Worm (Caenorhabditis elegans) whole organism, L4 larva: Measurements from ENCODE around the gene apl-1.

Experiments
- F26F4.8 ChIP-seq: fragments of 200-800 bp; sonication (Bioruptor generic); conservative IDR thresholded peaks from 2 replicates; pipeline ENCODE4 v1.3.6; 2022; ENCODE audit warnings: missing genetic modification characterization, missing compliant biosample characterization
- F37D6.2 ChIP-seq: sonication (generic microtip); optimal IDR thresholded peaks from 2 replicates; lab custom pipeline; 2016; ENCODE audit warnings: mild to moderate bottlenecking, missing genetic modification characterization, missing compliant biosample characterization
- F44E2.7 ChIP-seq: fragments of 200-800 bp; sonication (Bioruptor generic); IDR thresholded peaks from 2 replicates; pipeline ENCODE4 v2.1.2; 2022; ENCODE audit warnings: missing genetic modification characterization, missing compliant biosample characterization
- Y105C5A.15 ChIP-seq: fragments of 200-800 bp; sonication (Bioruptor generic); IDR thresholded peaks from 2 replicates; pipeline ENCODE4 v1.3.6; 2022; ENCODE audit warnings: missing genetic modification characterization, missing compliant biosample characterization
- Y5F2A.4 ChIP-seq: fragments of 200-800 bp; sonication (Bioruptor generic); optimal IDR thresholded peaks from 2 replicates; lab custom pipeline; 2018; ENCODE audit warnings: mild to moderate bottlenecking, missing genetic modification characterization, missing compliant biosample characterization
- ZK546.5 ChIP-seq, 2 experiments: sonication (generic microtip); optimal IDR thresholded peaks; 2 replicates each; lab custom pipeline; 2017; ENCODE audit warnings: missing biosample characterization in 2 of 2, missing genetic modification characterization in 2 of 2
- aha-1 ChIP-seq: fragments of 150-350 bp; peaks from one replicate; lab custom pipeline; 2014; ENCODE audit warnings: missing biosample characterization, missing genetic modification characterization
- aly-2 ChIP-seq: sonication (generic microtip); optimal IDR thresholded peaks from 2 replicates; lab custom pipeline; 2018; ENCODE audit warnings: missing biosample characterization, missing genetic modification characterization
- ama-1 ChIP-seq: fragments of 150-350 bp; optimal IDR thresholded peaks from 2 replicates; lab custom pipeline; 2014; ENCODE audit warnings: inconsistent platforms, mixed read lengths
- attf-4 ChIP-seq: sonication (generic microtip); optimal IDR thresholded peaks from 3 replicates; lab custom pipeline; 2017; ENCODE audit warnings: missing biosample characterization, missing genetic modification characterization
- ceh-62 ChIP-seq: sonication (generic microtip); optimal IDR thresholded peaks from 2 replicates; lab custom pipeline; 2017; ENCODE audit warnings: missing biosample characterization, missing genetic modification characterization
- daf-12 ChIP-seq: fragments of 150-350 bp; optimal IDR thresholded peaks from 2 replicates; lab custom pipeline; 2014; ENCODE audit warnings: missing biosample characterization, missing genetic modification reagents, missing genetic modification characterization
- daf-19 ChIP-seq: fragments of 200-800 bp; sonication (Bioruptor generic); conservative IDR thresholded peaks from 2 replicates; pipeline ENCODE4 v1.3.6; 2022; ENCODE audit warnings: missing genetic modification characterization, missing compliant biosample characterization
- dmd-8 ChIP-seq: fragments of 200-800 bp; sonication (Bioruptor generic); IDR thresholded peaks from 2 replicates; pipeline ENCODE4 v1.3.6; 2022; ENCODE audit warnings: missing genetic modification characterization, missing compliant biosample characterization
- dpl-1 ChIP-seq: fragments of 150-350 bp; optimal IDR thresholded peaks from 2 replicates; lab custom pipeline; 2014; ENCODE audit warnings: missing biosample characterization, missing genetic modification reagents, missing genetic modification characterization
- duxl-1 ChIP-seq: sonication (generic microtip); optimal IDR thresholded peaks from 2 replicates; lab custom pipeline; 2016; ENCODE audit warnings: mild to moderate bottlenecking, missing genetic modification characterization, moderate library complexity, missing compliant biosample characterization; ENCODE audit not compliant: poor library complexity
- egl-43 ChIP-seq: fragments of 200-800 bp; sonication (Bioruptor generic); IDR thresholded peaks from 2 replicates; pipeline ENCODE4 v1.3.6; 2022; ENCODE audit warnings: missing genetic modification reagents, missing genetic modification characterization, missing compliant biosample characterization
- hif-1 ChIP-seq, 2 experiments: sonication (generic microtip); optimal IDR thresholded peaks; 2 replicates each; lab custom pipeline; 2016 to 2017; ENCODE audit warnings: missing compliant biosample characterization in 2 of 2, missing genetic modification characterization in 2 of 2, missing genetic modification reagents in 2 of 2, missing genotype in 2 of 2, mild to moderate bottlenecking in 1 of 2
- hlh-11 ChIP-seq: fragments of 200-800 bp; sonication (Bioruptor generic); optimal IDR thresholded peaks from 2 replicates; lab custom pipeline; 2018; ENCODE audit warnings: mild to moderate bottlenecking, missing genetic modification characterization, missing compliant biosample characterization
- hlh-30 ChIP-seq: sonication (generic microtip); optimal IDR thresholded peaks from 2 replicates; lab custom pipeline; 2017; ENCODE audit warnings: antibody characterized with exemption, mild to moderate bottlenecking, missing genetic modification characterization, missing compliant biosample characterization; ENCODE audit not compliant: insufficient read depth
- hmg-1.1 ChIP-seq: fragments of 200-800 bp; sonication (Bioruptor generic); IDR thresholded peaks from 2 replicates; pipeline ENCODE4 v1.3.6; 2022; ENCODE audit warnings: missing genetic modification reagents, missing genetic modification characterization, missing compliant biosample characterization
- lim-7 ChIP-seq: fragments of 200-800 bp; sonication (Bioruptor generic); IDR thresholded peaks from 2 replicates; pipeline ENCODE4 v1.3.6; 2022; ENCODE audit warnings: missing genetic modification characterization, missing compliant biosample characterization
- lin-13 ChIP-seq: fragments of 150-350 bp; optimal IDR thresholded peaks from 2 replicates; lab custom pipeline; 2014; ENCODE audit warnings: missing biosample characterization, missing genetic modification reagents, missing genetic modification characterization
- lin-15B ChIP-seq: fragments of 150-350 bp; sonication (generic microtip); optimal IDR thresholded peaks from 3 replicates; lab custom pipeline; 2014; ENCODE audit warnings: missing biosample characterization, missing genetic modification characterization
- lin-29 ChIP-seq: fragments of 200-800 bp; sonication (Bioruptor generic); IDR thresholded peaks from 2 replicates; pipeline ENCODE4 v1.3.6; 2022; ENCODE audit warnings: missing genetic modification reagents, missing genetic modification characterization, missing compliant biosample characterization
- madf-5 ChIP-seq, 2 experiments: fragments of 200-800 bp; sonication (Bioruptor generic); IDR thresholded peaks; 2 replicates each; pipeline ENCODE4 v1.3.6; 2022; ENCODE audit warnings: missing compliant biosample characterization in 2 of 2, missing genetic modification characterization in 2 of 2
- mdl-1 ChIP-seq, 2 experiments: fragments of 150-350 bp in 1 of 2; sonication (generic microtip) in 1 of 2; optimal IDR thresholded peaks; 2 replicates each; lab custom pipeline; 2014 to 2017; ENCODE audit warnings: missing biosample characterization in 2 of 2, missing genetic modification characterization in 2 of 2
- mep-1 ChIP-seq: fragments of 150-350 bp; sonication (generic microtip); optimal IDR thresholded peaks from 3 replicates; lab custom pipeline; 2014; ENCODE audit warnings: missing biosample characterization, missing genetic modification characterization
- mxl-3 ChIP-seq: fragments of 200-800 bp; sonication (Bioruptor generic); optimal IDR thresholded peaks from 2 replicates; lab custom pipeline; 2018; ENCODE audit warnings: mild to moderate bottlenecking, missing genetic modification characterization, missing compliant biosample characterization
- nhr-10 ChIP-seq: fragments of 150-350 bp; optimal IDR thresholded peaks from 2 replicates; lab custom pipeline; 2014; ENCODE audit warnings: missing biosample characterization, missing genetic modification characterization
- nhr-28 ChIP-seq: fragments of 150-350 bp; optimal IDR thresholded peaks from 2 replicates; lab custom pipeline; 2014; ENCODE audit warnings: missing biosample characterization, missing genetic modification characterization
- nhr-42 ChIP-seq: fragments of 200-800 bp; sonication (Bioruptor generic); IDR thresholded peaks from 2 replicates; pipeline ENCODE4 v1.3.6; 2022; ENCODE audit warnings: missing genetic modification characterization, missing compliant biosample characterization
- nhr-6 ChIP-seq: fragments of 150-350 bp; optimal IDR thresholded peaks from 2 replicates; lab custom pipeline; 2014; ENCODE audit warnings: missing biosample characterization, missing genetic modification characterization
- nhr-76 ChIP-seq: fragments of 150-350 bp; optimal IDR thresholded peaks from 2 replicates; lab custom pipeline; 2014; ENCODE audit warnings: missing biosample characterization, missing genetic modification characterization
- sdz-12 ChIP-seq: fragments of 200-800 bp; sonication (Bioruptor generic); optimal IDR thresholded peaks from 2 replicates; lab custom pipeline; 2018; ENCODE audit warnings: mild to moderate bottlenecking, missing genetic modification characterization, missing compliant biosample characterization
- snpc-1.2 ChIP-seq: fragments of 200-800 bp; sonication (Bioruptor generic); IDR thresholded peaks from 2 replicates; pipeline ENCODE4 v1.3.6; 2022; ENCODE audit warnings: missing genetic modification reagents, missing genetic modification characterization, missing compliant biosample characterization
- snpc-4 ChIP-seq: fragments of 150-350 bp; optimal IDR thresholded peaks from 2 replicates; lab custom pipeline; 2014; ENCODE audit warnings: missing biosample characterization, missing genetic modification characterization
- spr-1 ChIP-seq: sonication (generic microtip); optimal IDR thresholded peaks from 2 replicates; lab custom pipeline; 2016; ENCODE audit warnings: mild to moderate bottlenecking, missing genetic modification characterization, missing compliant biosample characterization
- unc-62 ChIP-seq, 3 experiments: fragments of 150-350 bp in 1 of 3; sonication (generic microtip); optimal IDR thresholded peaks in 2 of 3; peaks in 1 of 3; 1 replicate in 1 of 3; 2 replicates in 2 of 3; lab custom pipeline; 2014 to 2017; ENCODE audit warnings: missing biosample characterization in 3 of 3, missing genetic modification characterization in 3 of 3, missing genetic modification reagents in 3 of 3, missing genotype in 1 of 3
- vab-7 ChIP-seq: fragments of 200-800 bp; sonication (Bioruptor generic); IDR thresholded peaks from 2 replicates; pipeline ENCODE4 v1.3.6; 2022; ENCODE audit warnings: missing genetic modification reagents, missing genetic modification characterization, missing compliant biosample characterization
- zfp-2 ChIP-seq: sonication (generic microtip); optimal IDR thresholded peaks from 2 replicates; lab custom pipeline; 2016; ENCODE audit warnings: mild to moderate bottlenecking, missing genetic modification characterization, missing compliant biosample characterization

Gene apl-1

DNA sequence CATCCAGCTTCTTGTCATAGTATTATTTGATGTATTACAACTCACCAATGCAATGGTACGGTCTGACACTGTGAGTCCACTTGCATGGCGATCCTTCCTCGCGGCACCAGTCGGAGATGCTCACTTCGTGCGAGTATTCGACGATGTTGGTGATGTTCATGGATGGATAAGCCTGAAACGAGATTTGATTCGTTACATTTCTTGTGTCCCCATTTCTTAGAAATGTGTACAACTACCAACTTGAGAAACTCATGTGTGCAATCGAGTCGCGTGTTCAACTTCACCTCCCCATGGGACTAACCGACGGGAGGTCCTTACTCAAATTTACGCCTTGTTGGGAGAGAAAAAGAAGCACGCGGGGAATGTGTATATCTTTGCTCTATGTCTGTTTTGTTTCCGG, 1.2 kb downstream of the apl-1 start:
- TF ChIP-seq madf-5 (GFP tag; IDR thresholded peaks at IDR 0.05; lab: Robert Waterston, UW) (no peak), hif-1 (tag; optimal IDR thresholded peaks at IDR 0.05; lab: Kevin White, UChicago) (no peak), zfp-2 (tag; lab: Kevin White, UChicago) (no peak), Y105C5A.15 (no peak), ama-1 (lab: Kevin White, UChicago) (no peak), hlh-30 (tag; lab: Kevin White, UChicago) (peak; percentile 44), lin-29 (no peak), nhr-10 (no peak), daf-12 (tag; lab: Kevin White, UChicago) (no peak), daf-19 (no peak), F26F4.8 (no peak), aha-1 (tag; lab: Kevin White, UChicago) (no peak), hmg-1.1 (GFP tag; lab: Robert Waterston, UW) (0 out of 2 replicates have a peak, but pooled peaks have one; percentile 16), lin-15B (tag; lab: Kevin White, UChicago) (no peak), egl-43 (GFP tag; lab: Robert Waterston, UW) (no peak), mdl-1 (tag; optimal IDR thresholded peaks at IDR 0.05; lab: Kevin White, UChicago) (peak in 1 of 2 experiments; percentile 4), lin-13 (GFP tag; lab: Kevin White, UChicago) (no peak), unc-62 (GFP tag; optimal IDR thresholded peaks at IDR 0.05 in 1 of 2; lab: Kevin White, UChicago) (peak in 1 of 2 experiments; percentile 90), unc-62 (tag; optimal IDR thresholded peaks at IDR 0.05; lab: Kevin White, UChicago) (no peak), attf-4 (tag; lab: Kevin White, UChicago) (no peak), spr-1 (tag; lab: Kevin White, UChicago) (no peak)

DNA sequence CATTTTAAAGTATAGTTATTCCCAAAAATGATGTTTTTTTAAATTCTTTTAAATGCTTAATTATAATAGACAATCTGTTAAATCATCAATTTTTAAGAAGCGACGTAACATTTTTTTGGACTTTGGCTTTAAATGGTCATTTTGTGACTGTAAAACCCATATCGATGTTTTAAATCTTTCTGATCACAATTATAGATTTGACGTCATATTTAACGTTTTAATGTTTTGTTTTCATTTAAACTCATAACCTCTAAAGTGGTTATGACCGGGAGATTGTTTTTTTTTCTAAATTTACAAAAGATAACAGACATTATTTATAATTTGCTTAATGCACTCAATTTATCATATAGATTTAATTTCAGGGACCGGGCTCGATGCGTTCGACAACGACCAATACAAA, 4.8 kb downstream of the apl-1 start:
- TF ChIP-seq hif-1 (tag; optimal IDR thresholded peaks at IDR 0.05; lab: Kevin White, UChicago) (no peak), nhr-10 (no peak), vab-7 (no peak), nhr-6 (tag; lab: Kevin White, UChicago) (no peak), nhr-76 (no peak), mdl-1 (tag; optimal IDR thresholded peaks at IDR 0.05; lab: Kevin White, UChicago) (no peak), sdz-12 (GFP tag; lab: Kevin White, UChicago) (no peak), dpl-1 (GFP tag; lab: Kevin White, UChicago) (no peak), ceh-62 (tag; lab: Kevin White, UChicago) (no peak), snpc-4 (no peak), unc-62 (GFP tag; optimal IDR thresholded peaks at IDR 0.05 in 1 of 2; lab: Kevin White, UChicago) (peak in 1 of 2 experiments; percentile 95), unc-62 (tag; optimal IDR thresholded peaks at IDR 0.05; lab: Kevin White, UChicago) (no peak), lim-7 (GFP tag; lab: Robert Waterston, UW) (no peak), mxl-3 (GFP tag; lab: Kevin White, UChicago) (no peak), F37D6.2 (tag; lab: Kevin White, UChicago) (no peak), Y5F2A.4 (no peak), duxl-1 (no peak), snpc-1.2 (GFP tag; lab: Robert Waterston, UW) (no peak), mep-1 (tag; lab: Kevin White, UChicago) (peak; percentile 8), dmd-8 (GFP tag; lab: Robert Waterston, UW) (no peak), F44E2.7 (no peak), zfp-2 (tag; lab: Kevin White, UChicago) (no peak), nhr-28 (tag; lab: Kevin White, UChicago) (no peak), aly-2 (no peak), hlh-11 (tag; lab: Kevin White, UChicago) (no peak), ZK546.5 (tag; optimal IDR thresholded peaks at IDR 0.05; lab: Kevin White, UChicago) (no peak), aha-1 (tag; lab: Kevin White, UChicago) (peak; percentile 46), nhr-42 (no peak)
